Worm (Caenorhabditis elegans) whole organism, late embryonic: ENCODE data around the gene F43C11.12.

Experiments used
- ama-1 ChIP-seq: fragments of 150-350 bp; optimal IDR thresholded peaks from 2 replicates; lab custom pipeline; 2014
- ceh-9 ChIP-seq: sonication (generic microtip); optimal IDR thresholded peaks from 2 replicates; lab custom pipeline; 2016; ENCODE audit warnings: mild to moderate bottlenecking, missing genetic modification characterization, inconsistent platforms, missing compliant biosample characterization
- ets-4 ChIP-seq: sonication (generic microtip); optimal IDR thresholded peaks from 2 replicates; lab custom pipeline; 2016; ENCODE audit warnings: missing genetic modification characterization, missing compliant biosample characterization
- fkh-10 ChIP-seq: fragments of 150-350 bp; optimal IDR thresholded peaks from 2 replicates; lab custom pipeline; 2014; ENCODE audit warnings: missing biosample characterization, missing genetic modification reagents, missing genetic modification characterization
- npax-4 ChIP-seq: sonication (generic microtip); optimal IDR thresholded peaks from 2 replicates; lab custom pipeline; 2016; ENCODE audit warnings: missing genetic modification characterization, missing compliant biosample characterization
- pat-9 ChIP-seq: fragments of 200-800 bp; sonication (Bioruptor generic); optimal IDR thresholded peaks from 2 replicates; lab custom pipeline; 2018; ENCODE audit warnings: mild to moderate bottlenecking, missing genetic modification characterization, moderate library complexity, missing compliant biosample characterization
- pax-1 ChIP-seq: fragments of 150-350 bp; optimal IDR thresholded peaks from 2 replicates; lab custom pipeline; 2014; ENCODE audit warnings: missing biosample characterization, missing genetic modification characterization
- pqm-1 ChIP-seq: sonication (generic microtip); optimal IDR thresholded peaks from 2 replicates; lab custom pipeline; 2016; ENCODE audit warnings: missing genetic modification characterization, missing compliant biosample characterization
- sox-4 ChIP-seq: sonication (generic microtip); optimal IDR thresholded peaks from 2 replicates; lab custom pipeline; 2017; ENCODE audit warnings: mild to moderate bottlenecking, missing genetic modification characterization, inconsistent platforms, missing compliant biosample characterization
- syd-9 ChIP-seq: sonication (generic microtip); optimal IDR thresholded peaks from 2 replicates; lab custom pipeline; 2016; ENCODE audit warnings: mild to moderate bottlenecking, missing genetic modification characterization, moderate library complexity, missing compliant biosample characterization
- unc-3 ChIP-seq, 2 experiments: fragments of 200-800 bp in 1 of 2; sonication (Bioruptor generic) in 1 of 2; sonication (generic microtip) in 1 of 2; conservative IDR thresholded peaks in 1 of 2; optimal IDR thresholded peaks in 1 of 2; 2 replicates each; pipeline versions ENCODE4 v1.3.6 to Lab custom; 2016 to 2022; ENCODE audit warnings: missing compliant biosample characterization in 2 of 2, missing genetic modification characterization in 2 of 2, missing genetic modification reagents in 1 of 2
- unc-86 ChIP-seq: sonication (generic microtip); optimal IDR thresholded peaks from 2 replicates; lab custom pipeline; 2016; ENCODE audit warnings: missing genetic modification characterization, missing compliant biosample characterization

DNA sequence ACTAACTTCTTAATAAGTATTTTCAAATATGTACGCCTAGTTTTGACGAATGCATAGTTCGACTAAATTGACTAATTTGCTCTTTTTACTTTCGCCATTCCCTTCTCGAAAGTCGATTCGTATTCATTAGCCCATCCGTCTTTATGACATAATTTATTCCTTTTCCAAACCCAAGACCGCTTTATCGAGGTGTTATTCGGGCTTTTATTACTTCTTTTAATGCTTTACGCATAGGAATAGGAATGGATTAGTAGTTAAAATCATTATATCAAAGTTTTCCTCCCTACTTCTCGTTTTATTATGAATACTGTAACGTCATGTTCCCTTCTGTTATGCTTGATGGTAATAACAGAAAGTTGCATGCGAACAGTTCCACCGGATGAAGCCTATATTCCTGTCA, 8.4 kb upstream of the F43C11.12 start, which contains the start of gene F16G10.2:
- TF ChIP-seq ceh-9 (tag; lab: Kevin White, UChicago), result no peak
- TF ChIP-seq pqm-1 (tag; lab: Kevin White, UChicago), result no peak
- no peak for TF ChIP-seq ets-4 (tag; lab: Kevin White, UChicago)
- TF ChIP-seq npax-4, result no peak
- TF ChIP-seq ama-1, result no peak
- TF ChIP-seq sox-4, result no peak
- no peak for TF ChIP-seq unc-86
- no peak for TF ChIP-seq fkh-10 (GFP tag; lab: Kevin White, UChicago)
- no peak for TF ChIP-seq pat-9 (tag; lab: Kevin White, UChicago)
- no peak for TF ChIP-seq syd-9 (tag; lab: Kevin White, UChicago)
- no peak for TF ChIP-seq pax-1 (tag; lab: Kevin White, UChicago)
- no peak for TF ChIP-seq unc-3 (GFP tag; conservative IDR thresholded peaks at IDR 0.05; lab: Robert Waterston, UW)
- no peak for TF ChIP-seq unc-3 (tag; optimal IDR thresholded peaks at IDR 0.05; lab: Kevin White, UChicago)
